Fruit fly (Drosophila melanogaster) whole organism, embryonic: Measurements from ENCODE around the gene akirin.

ENCODE experiments used
- Aef1 ChIP-seq: fragments of 200-800 bp; sonication (Bioruptor generic); IDR thresholded peaks from 3 replicates; pipeline ENCODE4 v1.3.6; 2022; ENCODE audit warnings: missing biosample characterization, missing genetic modification characterization
- BEAF-32 ChIP-seq: fragments of 200-800 bp; sonication (Bioruptor generic); optimal IDR thresholded peaks from 3 replicates; lab custom pipeline; 2017; ENCODE audit warnings: missing biosample characterization, missing genetic modification characterization, mild to moderate bottlenecking, moderate library complexity, missing genetic modification reagents
- CG10274 ChIP-seq: fragments of 200-800 bp; sonication (Bioruptor generic); optimal IDR thresholded peaks from 3 replicates; lab custom pipeline; 2017; ENCODE audit warnings: missing biosample characterization, mild to moderate bottlenecking, missing genetic modification characterization
- CG10979 ChIP-seq: fragments of 200-800 bp; sonication (Bioruptor generic); optimal IDR thresholded peaks from 2 replicates; lab custom pipeline; 2018; ENCODE audit warnings: missing biosample characterization, mild to moderate bottlenecking, missing genetic modification characterization, moderate library complexity
- CG11085 ChIP-seq: fragments of 200-800 bp; sonication (Bioruptor generic); IDR thresholded peaks from 2 replicates; pipeline ENCODE4 v1.3.6; 2022; ENCODE audit warnings: missing biosample characterization, missing genetic modification characterization
- CG11696 ChIP-seq: fragments of 200-800 bp; sonication (Bioruptor generic); IDR thresholded peaks from 2 replicates; pipeline ENCODE4 v1.3.6; 2022; ENCODE audit warnings: missing biosample characterization, missing genetic modification characterization
- CG13894 ChIP-seq: fragments of 200-800 bp; sonication (Bioruptor generic); optimal IDR thresholded peaks from 3 replicates; lab custom pipeline; 2018; ENCODE audit warnings: missing biosample characterization, mild to moderate bottlenecking, missing genetic modification characterization, moderate library complexity
- CG14965 ChIP-seq: fragments of 200-800 bp; sonication (Bioruptor generic); optimal IDR thresholded peaks from 2 replicates; lab custom pipeline; 2016; ENCODE audit warnings: missing biosample characterization, missing genetic modification characterization, borderline replicate concordance
- CG15601 ChIP-seq: fragments of 200-800 bp; sonication (Bioruptor generic); optimal IDR thresholded peaks from 3 replicates; lab custom pipeline; 2019; ENCODE audit warnings: missing biosample characterization, mild to moderate bottlenecking, missing genetic modification characterization, moderate library complexity
- CG16863 ChIP-seq: fragments of 200-800 bp; sonication (Bioruptor generic); optimal IDR thresholded peaks from 3 replicates; lab custom pipeline; 2016; ENCODE audit warnings: missing biosample characterization, missing genetic modification characterization
- CG1832 ChIP-seq: fragments of 200-800 bp; sonication (Bioruptor generic); optimal IDR thresholded peaks from 2 replicates; lab custom pipeline; 2017; ENCODE audit warnings: missing biosample characterization, mild to moderate bottlenecking, missing genetic modification characterization, inconsistent platforms
- CG2875 ChIP-seq: fragments of 200-800 bp; sonication (Bioruptor generic); optimal IDR thresholded peaks from 2 replicates; lab custom pipeline; 2017; ENCODE audit warnings: missing biosample characterization, mild to moderate bottlenecking, missing genetic modification characterization, missing genetic modification reagents
- CG34422 ChIP-seq: fragments of 200-800 bp; sonication (Bioruptor generic); IDR thresholded peaks from 3 replicates; pipeline ENCODE4 v1.3.6; 2022; ENCODE audit warnings: missing biosample characterization, missing genetic modification characterization
- CG4404 ChIP-seq: fragments of 200-800 bp; sonication (Bioruptor generic); IDR thresholded peaks from 2 replicates; pipeline ENCODE4 v1.3.6; 2022; ENCODE audit warnings: missing biosample characterization, missing genetic modification characterization
- CG5245 ChIP-seq: fragments of 200-800 bp; sonication (Bioruptor generic); optimal IDR thresholded peaks from 3 replicates; lab custom pipeline; 2016; ENCODE audit warnings: missing biosample characterization, missing genetic modification characterization
- CG6654 ChIP-seq: fragments of 200-800 bp; sonication (Bioruptor generic); optimal IDR thresholded peaks from 2 replicates; lab custom pipeline; 2017; ENCODE audit warnings: missing biosample characterization, mild to moderate bottlenecking, missing genetic modification characterization
- CG6689 ChIP-seq: fragments of 200-800 bp; sonication (Bioruptor generic); IDR thresholded peaks from 2 replicates; pipeline ENCODE4 v1.3.6; 2022; ENCODE audit warnings: missing biosample characterization, missing genetic modification characterization
- CG7556 ChIP-seq: fragments of 200-800 bp; sonication (Bioruptor generic); optimal IDR thresholded peaks from 2 replicates; lab custom pipeline; 2017; ENCODE audit warnings: missing biosample characterization, mild to moderate bottlenecking, missing genetic modification characterization
- CG7963 ChIP-seq: fragments of 200-800 bp; sonication (Bioruptor generic); IDR thresholded peaks from 3 replicates; pipeline ENCODE4 v1.3.6; 2022; ENCODE audit warnings: missing biosample characterization, missing genetic modification characterization; ENCODE audit not compliant: partially characterized antibody
- CG9797 ChIP-seq: fragments of 200-800 bp; sonication (Bioruptor generic); optimal IDR thresholded peaks from 3 replicates; lab custom pipeline; 2018; ENCODE audit warnings: missing biosample characterization, mild to moderate bottlenecking, missing genetic modification characterization
- Chrac-16 ChIP-seq: fragments of 200-800 bp; sonication (Bioruptor generic); optimal IDR thresholded peaks from 3 replicates; lab custom pipeline; 2016; ENCODE audit warnings: missing biosample characterization, missing genetic modification characterization
- Doc3 ChIP-seq: fragments of 200-800 bp; sonication (Bioruptor generic); IDR thresholded peaks from 3 replicates; pipeline ENCODE4 v1.3.6; 2022; ENCODE audit warnings: missing biosample characterization, missing genetic modification characterization; ENCODE audit not compliant: partially characterized antibody
- Ets65A ChIP-seq: fragments of 200-800 bp; sonication (Bioruptor generic); peaks from one replicate; lab custom pipeline; 2016; ENCODE audit warnings: missing biosample characterization, missing genetic modification characterization
- Ets97D ChIP-seq: fragments of 200-800 bp; sonication (Bioruptor generic); optimal IDR thresholded peaks from 3 replicates; lab custom pipeline; 2016; ENCODE audit warnings: missing biosample characterization, missing genetic modification characterization
- HLHmδ ChIP-seq: fragments of 200-800 bp; sonication (Bioruptor generic); optimal IDR thresholded peaks from 2 replicates; lab custom pipeline; 2018; ENCODE audit warnings: missing biosample characterization, mild to moderate bottlenecking, missing genetic modification characterization, moderate library complexity
- HmgD ChIP-seq: fragments of 200-800 bp; sonication (Bioruptor generic); optimal IDR thresholded peaks from 3 replicates; lab custom pipeline; 2016; ENCODE audit warnings: missing biosample characterization, missing genetic modification characterization
- Hmr ChIP-seq: fragments of 200-800 bp; sonication (Bioruptor generic); optimal IDR thresholded peaks from 3 replicates; lab custom pipeline; 2017; ENCODE audit warnings: mild to moderate bottlenecking, missing biosample characterization, missing genetic modification reagents, missing genetic modification characterization
- Jarid2 ChIP-seq: fragments of 200-800 bp; sonication (Bioruptor generic); optimal IDR thresholded peaks from 3 replicates; lab custom pipeline; 2017; ENCODE audit warnings: mild to moderate bottlenecking, missing biosample characterization, missing genetic modification reagents, missing genetic modification characterization
- Optix ChIP-seq: fragments of 200-800 bp; sonication (Bioruptor generic); IDR thresholded peaks from 3 replicates; pipeline ENCODE4 v1.3.6; 2022; ENCODE audit warnings: missing biosample characterization, missing genetic modification characterization
- PHDP ChIP-seq: fragments of 200-800 bp; sonication (Bioruptor generic); optimal IDR thresholded peaks from 3 replicates; lab custom pipeline; 2018; ENCODE audit warnings: missing biosample characterization, mild to moderate bottlenecking, missing genetic modification characterization, moderate library complexity
- Rfx ChIP-seq: fragments of 200-800 bp; sonication (Bioruptor generic); IDR thresholded peaks from 2 replicates; pipeline ENCODE4 v1.3.6; 2022; ENCODE audit warnings: missing biosample characterization, missing genetic modification characterization
- al ChIP-seq: fragments of 200-800 bp; sonication (Bioruptor generic); IDR thresholded peaks from 2 replicates; pipeline ENCODE4 v1.3.6; 2022; ENCODE audit warnings: missing biosample characterization, missing genetic modification characterization
- bbx ChIP-seq: fragments of 200-800 bp; sonication (Bioruptor generic); IDR thresholded peaks from 2 replicates; pipeline ENCODE4 v1.3.6; 2022; ENCODE audit warnings: missing biosample characterization, missing genetic modification characterization; ENCODE audit not compliant: partially characterized antibody
- bigmax ChIP-seq: fragments of 200-800 bp; sonication (Bioruptor generic); optimal IDR thresholded peaks from 2 replicates; lab custom pipeline; 2018; ENCODE audit warnings: missing biosample characterization, mild to moderate bottlenecking, missing genetic modification characterization
- chn ChIP-seq: fragments of 200-800 bp; sonication (Bioruptor generic); optimal IDR thresholded peaks from 2 replicates; lab custom pipeline; 2016; ENCODE audit warnings: missing biosample characterization, missing genetic modification characterization
- dpn ChIP-seq, 2 experiments: fragments of 200-800 bp; sonication (Bioruptor generic); optimal IDR thresholded peaks; 3 replicates each; lab custom pipeline; 2016; ENCODE audit warnings: missing biosample characterization in 2 of 2, missing genetic modification characterization in 2 of 2
- gfzf ChIP-seq: fragments of 200-800 bp; sonication (Bioruptor generic); optimal IDR thresholded peaks from 2 replicates; lab custom pipeline; 2016; ENCODE audit warnings: missing biosample characterization, mild to moderate bottlenecking, missing genetic modification characterization, moderate library complexity
- gsb-n ChIP-seq: fragments of 200-800 bp; sonication (Bioruptor generic); optimal IDR thresholded peaks from 3 replicates; lab custom pipeline; 2018; ENCODE audit warnings: missing biosample characterization, mild to moderate bottlenecking, missing genetic modification characterization
- gt ChIP-seq: fragments of 200-800 bp; sonication (Bioruptor generic); IDR thresholded peaks from 2 replicates; pipeline ENCODE4 v1.3.6; 2022; ENCODE audit warnings: missing biosample characterization, missing genetic modification characterization
- her ChIP-seq: fragments of 200-800 bp; sonication (Bioruptor generic); optimal IDR thresholded peaks from 2 replicates; lab custom pipeline; 2016; ENCODE audit warnings: missing biosample characterization, missing genetic modification characterization
- ken ChIP-seq: fragments of 200-800 bp; sonication (Bioruptor generic); IDR thresholded peaks from 3 replicates; pipeline ENCODE4 v1.3.6; 2022; ENCODE audit warnings: missing biosample characterization, missing genetic modification characterization
- lilli ChIP-seq: fragments of 200-800 bp; sonication (Bioruptor generic); optimal IDR thresholded peaks from 3 replicates; lab custom pipeline; 2016; ENCODE audit warnings: missing biosample characterization, missing genetic modification characterization
- onecut ChIP-seq: fragments of 200-800 bp; sonication (Bioruptor generic); IDR thresholded peaks from 2 replicates; pipeline ENCODE4 v1.3.6; 2022; ENCODE audit warnings: missing biosample characterization, missing genetic modification characterization
- psq ChIP-seq: fragments of 200-800 bp; sonication (Bioruptor generic); optimal IDR thresholded peaks from 2 replicates; lab custom pipeline; 2017; ENCODE audit warnings: missing biosample characterization, missing genetic modification characterization
- sima ChIP-seq: fragments of 200-800 bp; sonication (Bioruptor generic); optimal IDR thresholded peaks from 2 replicates; lab custom pipeline; 2016; ENCODE audit warnings: missing biosample characterization, missing genetic modification characterization
- ssp ChIP-seq: fragments of 200-800 bp; sonication (Bioruptor generic); IDR thresholded peaks from 2 replicates; pipeline ENCODE4 v1.3.6; 2022; ENCODE audit warnings: missing biosample characterization, missing genetic modification characterization
- tup ChIP-seq: fragments of 200-800 bp; sonication (Bioruptor generic); optimal IDR thresholded peaks from 2 replicates; lab custom pipeline; 2016; ENCODE audit warnings: missing biosample characterization, mild to moderate bottlenecking, missing genetic modification characterization, moderate library complexity
- usp ChIP-seq: fragments of >200 bp; optimal IDR thresholded peaks from 2 replicates; lab custom pipeline; 2017; ENCODE audit warnings: missing biosample characterization, missing genetic modification characterization
- vvl ChIP-seq: fragments of 200-800 bp; sonication (Bioruptor generic); IDR thresholded peaks from 2 replicates; pipeline ENCODE4 v1.3.6; 2022; ENCODE audit warnings: missing biosample characterization, missing genetic modification characterization
- zen ChIP-seq: fragments of 200-800 bp; sonication (Bioruptor generic); optimal IDR thresholded peaks from 3 replicates; lab custom pipeline; 2018; ENCODE audit warnings: missing biosample characterization, mild to moderate bottlenecking, missing genetic modification characterization, moderate library complexity

akirin gene

DNA sequence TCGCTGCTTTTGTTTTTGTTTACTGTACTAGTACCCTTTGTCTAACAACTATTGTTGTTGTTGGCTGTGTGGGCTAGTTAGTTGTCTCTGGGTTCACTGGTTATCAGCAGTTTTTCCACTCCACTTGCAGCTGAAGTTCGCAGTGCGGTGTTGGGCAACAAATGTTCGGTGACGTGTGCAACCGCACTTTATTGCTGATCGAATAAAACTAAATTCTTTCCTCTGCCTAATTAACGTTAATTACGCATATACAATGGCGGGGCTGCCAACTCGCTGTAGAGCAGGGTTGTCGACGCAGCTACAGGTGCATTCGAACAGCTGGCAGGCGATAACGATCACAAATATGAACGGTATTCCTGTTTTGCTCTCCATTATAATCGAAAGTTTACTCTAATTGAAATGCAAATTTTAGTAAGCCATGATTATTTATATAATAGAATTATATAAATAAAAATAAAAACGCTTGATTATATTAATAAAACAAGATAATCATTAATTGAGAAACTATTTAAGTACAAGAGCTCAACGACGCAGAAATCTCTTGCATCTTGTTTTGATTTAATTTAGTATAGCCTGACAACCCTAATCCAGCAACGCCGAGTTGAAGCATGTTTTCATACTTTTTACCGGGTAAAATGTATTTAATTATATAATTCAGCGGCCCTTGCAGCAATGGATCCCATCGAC is 40.9 kb upstream of the akirin start, which contains the start of the genes mrva, CG42307 and mus312 (continued):
- TF ChIP-seq Rfx (GFP tag; lab: Robert Waterston, UW) (peak; percentile 88), CG14965 (GFP tag; lab: Kevin White, UChicago) (no peak), sima (no peak), CG11085 (GFP tag; lab: Robert Waterston, UW) (peak; percentile 71), Jarid2 (GFP tag; lab: Kevin White, UChicago) (no peak), Ets97D (GFP tag; lab: Kevin White, UChicago) (peak; percentile 52), tup (GFP tag; lab: Kevin White, UChicago) (peak; percentile 42), chn (GFP tag; lab: Kevin White, UChicago) (peak; percentile 52), gsb-n (tag; lab: Kevin White, UChicago) (peak; percentile 92), Aef1 (GFP tag; lab: Robert Waterston, UW) (peak; percentile 76), bbx (GFP tag; lab: Robert Waterston, UW) (peak; percentile 55; the same call in 1 of the 2 replicates), dpn (GFP tag; optimal IDR thresholded peaks at IDR 0.05; lab: Kevin White, UChicago) (peak; percentile 24 to 87), CG5245 (GFP tag; lab: Kevin White, UChicago) (peak; percentile 29), BEAF-32 (GFP tag; lab: Kevin White, UChicago) (peak; percentile 33), CG9797 (GFP tag; lab: Kevin White, UChicago) (peak; percentile 36), HLHmδ (GFP tag; lab: Kevin White, UChicago) (peak; percentile 67), CG7963 (GFP tag; lab: Robert Waterston, UW) (no peak), HmgD (no peak), Chrac-16 (GFP tag; lab: Kevin White, UChicago) (peak; percentile 78), CG11696 (peak; percentile 52; the same call in 1 of the 2 replicates), CG4404 (peak; percentile 82), CG34422 (peak; percentile 86), CG13894 (tag; lab: Kevin White, UChicago) (peak; percentile 94), CG6654 (GFP tag; lab: Kevin White, UChicago) (no peak), Ets65A (peak; percentile 62), onecut (GFP tag; lab: Robert Waterston, UW) (peak; percentile 48), CG2875 (GFP tag; lab: Kevin White, UChicago) (peak; percentile 52), gfzf (GFP tag; lab: Kevin White, UChicago) (no peak), Optix (GFP tag; lab: Robert Waterston, UW) (0 out of 3 replicates have a peak, but pooled peaks have one; percentile 34), zen (peak; percentile 97), ken (GFP tag; lab: Robert Waterston, UW) (peak; percentile 68), CG7556 (GFP tag; lab: Kevin White, UChicago) (peak; percentile 89), CG6689 (GFP tag; lab: Robert Waterston, UW) (peak; percentile 91), CG10979 (peak; percentile 90), CG10274 (GFP tag; lab: Kevin White, UChicago) (no peak), vvl (peak; percentile 92), gt (peak; percentile 65), CG16863 (GFP tag; lab: Kevin White, UChicago) (no peak), Doc3 (GFP tag; lab: Robert Waterston, UW) (no peak), Hmr (no peak), CG1832 (GFP tag; lab: Kevin White, UChicago) (no peak), usp (no peak), ssp (GFP tag; lab: Robert Waterston, UW) (peak; percentile 84), lilli (GFP tag; lab: Kevin White, UChicago) (peak; percentile 78), al (GFP tag; lab: Robert Waterston, UW) (peak; percentile 79), PHDP (tag; lab: Kevin White, UChicago) (peak; percentile 94), CG15601 (tag; lab: Kevin White, UChicago) (peak; percentile 93), her (peak; percentile 34), psq (GFP tag; lab: Kevin White, UChicago) (peak; percentile 68), bigmax (GFP tag; lab: Kevin White, UChicago) (no peak)
